Worm (Caenorhabditis elegans) whole organism, L4 larva: ENCODE results near the gene col-91.

ENCODE experiments used
- daf-16 ChIP-seq, 3 experiments: sonication (generic microtip); optimal IDR thresholded peaks; 2 replicates each; lab custom pipeline; 2016 to 2017; ENCODE audit warnings: missing genetic modification characterization in 3 of 3, missing genetic modification reagents in 3 of 3, mild to moderate bottlenecking in 2 of 3, missing compliant biosample characterization in 2 of 3, missing biosample characterization in 1 of 3, moderate library complexity in 1 of 3
- daf-19 ChIP-seq: fragments of 200-800 bp; sonication (Bioruptor generic); conservative IDR thresholded peaks from 2 replicates; pipeline ENCODE4 v1.3.6; 2022; ENCODE audit warnings: missing genetic modification characterization, missing compliant biosample characterization
- daf-8 ChIP-seq: fragments of 200-800 bp; sonication (Bioruptor generic); IDR thresholded peaks from 2 replicates; pipeline ENCODE4 v1.3.6; 2022; ENCODE audit warnings: missing genetic modification characterization, missing compliant biosample characterization
- mxl-2 ChIP-seq: fragments of 200-800 bp; sonication (Bioruptor generic); conservative IDR thresholded peaks from 2 replicates; pipeline ENCODE4 v1.3.6; 2022; ENCODE audit warnings: missing genetic modification reagents, missing genetic modification characterization, missing compliant biosample characterization
- nhr-11 ChIP-seq: fragments of 150-350 bp; optimal IDR thresholded peaks from 2 replicates; lab custom pipeline; 2014; ENCODE audit warnings: missing biosample characterization, missing genetic modification characterization
- nhr-237 ChIP-seq: sonication (generic microtip); optimal IDR thresholded peaks from 2 replicates; lab custom pipeline; 2017; ENCODE audit warnings: missing biosample characterization, missing genetic modification characterization
- pqm-1 ChIP-seq: sonication (generic microtip); optimal IDR thresholded peaks from 2 replicates; lab custom pipeline; 2017; ENCODE audit warnings: missing biosample characterization, missing genetic modification characterization
- unc-62 ChIP-seq, 3 experiments: fragments of 150-350 bp in 1 of 3; sonication (generic microtip); optimal IDR thresholded peaks in 2 of 3; peaks in 1 of 3; 1 replicate in 1 of 3; 2 replicates in 2 of 3; lab custom pipeline; 2014 to 2017; ENCODE audit warnings: missing biosample characterization in 3 of 3, missing genetic modification characterization in 3 of 3, missing genetic modification reagents in 3 of 3, missing genotype in 1 of 3

DNA sequence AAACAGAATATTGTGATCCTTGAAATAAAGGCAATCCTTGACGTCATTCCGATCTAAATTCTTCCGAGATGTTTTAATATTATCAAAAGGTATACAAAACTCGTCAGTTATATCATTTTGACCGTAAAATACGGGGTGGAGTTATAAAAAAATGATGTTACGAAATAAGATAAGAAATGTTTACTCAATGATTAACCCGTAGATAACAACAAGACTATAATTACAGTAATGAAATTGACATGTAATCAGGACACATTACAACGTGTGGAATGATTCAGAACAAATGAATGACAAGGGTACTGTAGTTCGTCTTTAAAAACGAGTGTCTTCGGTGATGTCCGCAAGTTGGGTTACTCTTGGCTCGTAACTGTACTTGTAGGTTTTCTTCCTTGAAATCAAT lies 25.6 kb downstream of the col-91 start, which contains the start of gene tsp-2:
- TF ChIP-seq daf-16 (GFP tag; optimal IDR thresholded peaks at IDR 0.05; lab: Kevin White, UChicago) (no peak), daf-16 (tag; optimal IDR thresholded peaks at IDR 0.05; lab: Kevin White, UChicago) (peak; percentile 73), unc-62 (GFP tag; optimal IDR thresholded peaks at IDR 0.05 in 1 of 2; lab: Kevin White, UChicago) (peak in 1 of 2 experiments; percentile 28), unc-62 (tag; optimal IDR thresholded peaks at IDR 0.05; lab: Kevin White, UChicago) (no peak), daf-19 (GFP tag; lab: Robert Waterston, UW) (no peak), pqm-1 (tag; lab: Kevin White, UChicago) (peak; percentile 39), nhr-237 (no peak), daf-8 (GFP tag; lab: Robert Waterston, UW) (no peak), nhr-11 (tag; lab: Kevin White, UChicago) (no peak), mxl-2 (GFP tag; lab: Robert Waterston, UW) (no peak)
